Fruit fly (Drosophila melanogaster): ENCODE measurements around the gene dnd.

Gene dnd

dm6 chr3R:21859509-21859908 is 27.6 kb downstream of the dnd start (continued):
- TF ChIP-seq run (tag; optimal IDR thresholded peaks at IDR 0.05) (no peak), CG34376 (GFP tag; optimal IDR thresholded peaks at IDR 0.05) (no peak), row (GFP tag; IDR thresholded peaks at IDR 0.05) (peak; percentile 64), CG2116 (GFP tag; optimal IDR thresholded peaks at IDR 0.05) (peak; percentile 5), Hmr (GFP tag; optimal IDR thresholded peaks at IDR 0.05) (no peak), fru (optimal IDR thresholded peaks at IDR 0.05) (no peak), kay (GFP tag; optimal IDR thresholded peaks at IDR 0.05) (no peak), gce (GFP tag; IDR thresholded peaks at IDR 0.05) (0 out of 3 replicates have a peak, but pooled peaks have one; percentile 37), CG18599 (GFP tag; optimal IDR thresholded peaks at IDR 0.05) (no peak), schlank (tag; optimal IDR thresholded peaks at IDR 0.05) (no peak), CG13287 (GFP tag; IDR thresholded peaks at IDR 0.05; ENCODE audit: partially characterized antibody) (no peak), CG11695 (GFP tag; IDR thresholded peaks at IDR 0.05) (no peak), fd64A (GFP tag; optimal IDR thresholded peaks at IDR 0.05) (no peak), Spps (tag; optimal IDR thresholded peaks at IDR 0.05) (peak; percentile 37), sc (optimal IDR thresholded peaks at IDR 0.05) (no peak), sc (GFP tag; optimal IDR thresholded peaks at IDR 0.05) (peak; percentile 37), CG4360 (GFP tag; IDR thresholded peaks at IDR 0.05) (no peak), Opbp (GFP tag; IDR thresholded peaks at IDR 0.05; ENCODE audit: partially characterized antibody) (no peak), CG6765 (GFP tag; optimal IDR thresholded peaks at IDR 0.05) (no peak), Ada2b (GFP tag; IDR thresholded peaks at IDR 0.05) (no peak), Gsc (GFP tag; IDR thresholded peaks at IDR 0.05) (no peak), CG8944 (GFP tag; optimal IDR thresholded peaks at IDR 0.05) (no peak), E2f1 (GFP tag; IDR thresholded peaks at IDR 0.05) (peak; percentile 39; the same call in 1 of the 2 replicates), Eip74EF (GFP tag; optimal IDR thresholded peaks at IDR 0.05) (peak in 1 of 2 experiments; percentile 37), CG6175 (GFP tag; IDR thresholded peaks at IDR 0.05) (no peak), CG31388 (GFP tag; optimal IDR thresholded peaks at IDR 0.05) (no peak), Six4 (GFP tag; optimal IDR thresholded peaks at IDR 0.05) (peak; percentile 22), CG12769 (tag; optimal IDR thresholded peaks at IDR 0.05) (peak; percentile 14), B-H2 (GFP tag; optimal IDR thresholded peaks at IDR 0.05) (no peak), CG15601 (tag; optimal IDR thresholded peaks at IDR 0.05) (peak; percentile 28), CG6654 (GFP tag; optimal IDR thresholded peaks at IDR 0.05) (no peak), HmgD (GFP tag; optimal IDR thresholded peaks at IDR 0.05) (no peak), otp (GFP tag; IDR thresholded peaks at IDR 0.05) (0 out of 3 replicates have a peak, but pooled peaks have one; percentile 35), Doc2 (GFP tag; IDR thresholded peaks at IDR 0.05) (no peak), tio (GFP tag; optimal IDR thresholded peaks at IDR 0.05) (peak; percentile 54), sens-2 (GFP tag; IDR thresholded peaks at IDR 0.05) (peak; percentile 71), Bgb (GFP tag; IDR thresholded peaks at IDR 0.05; ENCODE audit: partially characterized antibody) (no peak), CG13123 (GFP tag; optimal IDR thresholded peaks at IDR 0.05) (no peak), BEAF-32 (GFP tag; optimal IDR thresholded peaks at IDR 0.05) (no peak), ap (GFP tag; IDR thresholded peaks at IDR 0.05) (no peak), tx (GFP tag; optimal IDR thresholded peaks at IDR 0.05) (peak; percentile 36), Hr51 (GFP tag; optimal IDR thresholded peaks at IDR 0.05) (peak; percentile 9 to 35), CG6689 (GFP tag; IDR thresholded peaks at IDR 0.05) (peak; percentile 48), CG30020 (tag; optimal IDR thresholded peaks at IDR 0.05) (no peak), Lhr (GFP tag; optimal IDR thresholded peaks at IDR 0.05) (peak; percentile 8), stwl (tag; optimal IDR thresholded peaks at IDR 0.05) (peak; percentile 14), CG17829 (tag; optimal IDR thresholded peaks at IDR 0.05) (peak; percentile 79), dati (GFP tag; IDR thresholded peaks at IDR 0.05) (no peak), fd102C (GFP tag; optimal IDR thresholded peaks at IDR 0.05) (peak; percentile 16), nmo (GFP tag; optimal IDR thresholded peaks at IDR 0.05) (peak; percentile 63), CG11247 (GFP tag; IDR thresholded peaks at IDR 0.05) (no peak)

Data from whole organism, embryonic.